Worm (Caenorhabditis elegans) whole organism, late embryonic: Measurements from ENCODE around the gene B0496.2.

Experiments
- ahr-1 ChIP-seq: sonication (generic microtip); optimal IDR thresholded peaks from 2 replicates; lab custom pipeline; 2016; ENCODE audit warnings: missing genetic modification characterization, missing compliant biosample characterization
- ama-1 ChIP-seq: fragments of 150-350 bp; optimal IDR thresholded peaks from 2 replicates; lab custom pipeline; 2014
- ceh-22 ChIP-seq: sonication (generic microtip); optimal IDR thresholded peaks from 2 replicates; lab custom pipeline; 2017; ENCODE audit warnings: missing biosample characterization, missing genetic modification characterization
- ceh-24 ChIP-seq: sonication (generic microtip); optimal IDR thresholded peaks from 2 replicates; lab custom pipeline; 2016; ENCODE audit warnings: mild to moderate bottlenecking, missing genetic modification characterization, missing compliant biosample characterization
- ceh-31 ChIP-seq: sonication (generic microtip); optimal IDR thresholded peaks from 2 replicates; lab custom pipeline; 2016; ENCODE audit warnings: missing genetic modification characterization, missing compliant biosample characterization
- ceh-34 ChIP-seq: sonication (generic microtip); optimal IDR thresholded peaks from 2 replicates; lab custom pipeline; 2016; ENCODE audit warnings: mild to moderate bottlenecking, missing genetic modification characterization, missing compliant biosample characterization
- ceh-6 ChIP-seq: fragments of 200-800 bp; sonication (Bioruptor generic); optimal IDR thresholded peaks from 2 replicates; lab custom pipeline; 2018; ENCODE audit warnings: mild to moderate bottlenecking, missing genetic modification characterization, missing compliant biosample characterization
- ceh-9 ChIP-seq: sonication (generic microtip); optimal IDR thresholded peaks from 2 replicates; lab custom pipeline; 2016; ENCODE audit warnings: mild to moderate bottlenecking, missing genetic modification characterization, inconsistent platforms, missing compliant biosample characterization
- che-1 ChIP-seq: sonication (generic microtip); optimal IDR thresholded peaks from 2 replicates; lab custom pipeline; 2016; ENCODE audit warnings: mild to moderate bottlenecking, missing genetic modification characterization, missing compliant biosample characterization
- elt-2 ChIP-seq: sonication (generic microtip); optimal IDR thresholded peaks from 2 replicates; lab custom pipeline; 2016; ENCODE audit warnings: missing genetic modification reagents, missing genetic modification characterization, missing compliant biosample characterization
- ets-4 ChIP-seq: sonication (generic microtip); optimal IDR thresholded peaks from 2 replicates; lab custom pipeline; 2016; ENCODE audit warnings: missing genetic modification characterization, missing compliant biosample characterization
- eyg-1 ChIP-seq: sonication (generic microtip); optimal IDR thresholded peaks from 2 replicates; lab custom pipeline; 2016; ENCODE audit warnings: missing genotype, missing genetic modification characterization, missing compliant biosample characterization
- fkh-10 ChIP-seq: fragments of 150-350 bp; optimal IDR thresholded peaks from 2 replicates; lab custom pipeline; 2014; ENCODE audit warnings: missing biosample characterization, missing genetic modification reagents, missing genetic modification characterization
- fkh-6 ChIP-seq: sonication (generic microtip); optimal IDR thresholded peaks from 2 replicates; lab custom pipeline; 2016; ENCODE audit warnings: missing genetic modification characterization, missing compliant biosample characterization
- hlh-15 ChIP-seq: sonication (generic microtip); optimal IDR thresholded peaks from 2 replicates; lab custom pipeline; 2016; ENCODE audit warnings: missing genetic modification characterization, missing compliant biosample characterization
- hlh-30 ChIP-seq: sonication (generic microtip); optimal IDR thresholded peaks from 2 replicates; lab custom pipeline; 2017; ENCODE audit warnings: antibody characterized with exemption, missing genetic modification characterization, missing compliant biosample characterization; ENCODE audit not compliant: insufficient read depth
- hlh-6 ChIP-seq: sonication (generic microtip); optimal IDR thresholded peaks from 2 replicates; lab custom pipeline; 2016; ENCODE audit warnings: missing genotype, missing genetic modification characterization, missing compliant biosample characterization
- lin-11 ChIP-seq: fragments of 200-800 bp; sonication (Bioruptor generic); optimal IDR thresholded peaks from 2 replicates; lab custom pipeline; 2018; ENCODE audit warnings: mild to moderate bottlenecking, missing genetic modification characterization, missing compliant biosample characterization
- nfya-1 ChIP-seq: sonication (generic microtip); optimal IDR thresholded peaks from 2 replicates; lab custom pipeline; 2017; ENCODE audit warnings: missing genetic modification characterization, mild to moderate bottlenecking, missing compliant biosample characterization, antibody characterized with exemption, moderate library complexity
- nhr-11 ChIP-seq: fragments of 150-350 bp; optimal IDR thresholded peaks from 2 replicates; lab custom pipeline; 2014; ENCODE audit warnings: missing biosample characterization, missing genetic modification characterization
- nhr-232 ChIP-seq: sonication (generic microtip); optimal IDR thresholded peaks from 2 replicates; lab custom pipeline; 2016; ENCODE audit warnings: missing genetic modification characterization, missing compliant biosample characterization
- odd-2 ChIP-seq: sonication (generic microtip); optimal IDR thresholded peaks from 2 replicates; lab custom pipeline; 2017; ENCODE audit warnings: antibody characterized with exemption, mild to moderate bottlenecking, missing genetic modification characterization, missing compliant biosample characterization
- pat-9 ChIP-seq: fragments of 200-800 bp; sonication (Bioruptor generic); optimal IDR thresholded peaks from 2 replicates; lab custom pipeline; 2018; ENCODE audit warnings: mild to moderate bottlenecking, missing genetic modification characterization, moderate library complexity, missing compliant biosample characterization
- pha-2 ChIP-seq: sonication (generic microtip); optimal IDR thresholded peaks from 2 replicates; lab custom pipeline; 2017; ENCODE audit warnings: mild to moderate bottlenecking, missing genetic modification characterization, missing compliant biosample characterization
- pros-1 ChIP-seq: fragments of 150-350 bp; optimal IDR thresholded peaks from 2 replicates; lab custom pipeline; 2014; ENCODE audit warnings: missing biosample characterization, missing genetic modification reagents, missing genetic modification characterization
- ref-2 ChIP-seq: sonication (generic microtip); optimal IDR thresholded peaks from 2 replicates; lab custom pipeline; 2016; ENCODE audit warnings: missing genetic modification characterization, missing compliant biosample characterization
- sdc-2 ChIP-seq: sonication (generic microtip); optimal IDR thresholded peaks from 2 replicates; lab custom pipeline; 2016; ENCODE audit warnings: missing genotype, missing genetic modification characterization, missing compliant biosample characterization
- sox-2 ChIP-seq: fragments of 200-800 bp; sonication (Bioruptor generic); IDR thresholded peaks from 2 replicates; pipeline ENCODE4 v1.3.6; 2022; ENCODE audit warnings: missing genetic modification reagents, missing genetic modification characterization, missing compliant biosample characterization
- syd-9 ChIP-seq: sonication (generic microtip); optimal IDR thresholded peaks from 2 replicates; lab custom pipeline; 2016; ENCODE audit warnings: mild to moderate bottlenecking, missing genetic modification characterization, moderate library complexity, missing compliant biosample characterization
- tbx-2 ChIP-seq: sonication (generic microtip); optimal IDR thresholded peaks from 2 replicates; lab custom pipeline; 2016; ENCODE audit warnings: missing genetic modification characterization, missing compliant biosample characterization
- tbx-7 ChIP-seq: sonication (generic microtip); optimal IDR thresholded peaks from 2 replicates; lab custom pipeline; 2016; ENCODE audit warnings: missing genotype, missing genetic modification characterization, missing compliant biosample characterization
- unc-3 ChIP-seq, 2 experiments: fragments of 200-800 bp in 1 of 2; sonication (Bioruptor generic) in 1 of 2; sonication (generic microtip) in 1 of 2; conservative IDR thresholded peaks in 1 of 2; optimal IDR thresholded peaks in 1 of 2; 2 replicates each; pipeline versions ENCODE4 v1.3.6 to Lab custom; 2016 to 2022; ENCODE audit warnings: missing compliant biosample characterization in 2 of 2, missing genetic modification characterization in 2 of 2, missing genetic modification reagents in 1 of 2
- unc-42 ChIP-seq: sonication (generic microtip); optimal IDR thresholded peaks from 2 replicates; lab custom pipeline; 2016; ENCODE audit warnings: missing genotype, missing genetic modification characterization, missing compliant biosample characterization
- unc-55 ChIP-seq: sonication (generic microtip); optimal IDR thresholded peaks from 2 replicates; lab custom pipeline; 2017; ENCODE audit warnings: missing biosample characterization, missing genetic modification reagents, missing genetic modification characterization
- ztf-16 ChIP-seq: sonication (generic microtip); optimal IDR thresholded peaks from 2 replicates; lab custom pipeline; 2017; ENCODE audit warnings: missing genetic modification characterization, missing compliant biosample characterization

The B0496.2 gene

DNA sequence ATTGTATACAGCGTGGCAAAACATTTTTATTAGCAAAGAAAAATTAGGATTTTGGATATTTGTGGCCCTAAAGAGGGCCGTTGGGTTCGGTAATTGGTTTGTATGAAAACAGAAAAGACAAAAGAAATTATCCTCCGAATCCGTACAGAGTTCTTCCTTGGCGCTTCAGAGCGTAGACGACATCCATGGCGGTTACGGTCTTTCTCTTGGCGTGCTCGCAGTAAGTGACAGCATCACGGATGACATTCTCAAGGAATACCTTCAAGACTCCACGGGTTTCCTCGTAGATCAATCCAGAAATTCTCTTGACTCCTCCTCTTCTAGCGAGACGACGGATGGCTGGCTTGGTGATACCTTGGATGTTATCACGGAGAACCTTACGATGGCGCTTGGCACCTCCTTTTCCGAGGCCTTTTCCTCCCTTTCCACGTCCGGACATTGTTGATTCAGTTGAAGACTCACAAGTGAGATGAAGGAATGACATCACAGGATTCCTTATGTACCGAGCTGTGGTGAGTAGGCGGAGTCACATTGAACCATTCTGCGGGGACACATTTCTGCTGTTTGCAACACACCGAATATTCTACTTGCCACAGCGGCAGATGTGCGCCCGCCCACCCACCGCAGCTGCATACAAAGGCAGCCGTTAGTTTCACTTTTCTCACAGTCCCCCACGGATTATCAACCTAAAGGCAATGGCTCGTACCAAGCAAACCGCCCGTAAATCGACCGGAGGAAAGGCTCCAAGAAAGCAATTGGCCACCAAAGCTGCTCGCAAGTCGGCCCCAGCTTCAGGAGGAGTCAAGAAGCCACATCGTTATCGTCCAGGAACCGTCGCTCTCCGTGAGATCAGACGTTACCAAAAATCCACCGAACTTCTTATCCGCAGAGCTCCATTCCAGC is 40.1 kb downstream of the B0496.2 start, which contains the start of the genes his-60 and his-59:
TSS of gene his-60 (minus strand) at position 439 of the 903 bp plus-strand sequence.
TSS of gene his-59 (plus strand) at position 696 of the 903 bp plus-strand sequence.
- TF ChIP-seq pros-1 (tag; lab: Kevin White, UChicago) = peak; percentile 31
- TF ChIP-seq nfya-1 (tag; lab: Kevin White, UChicago) = peak; percentile 33
- peak; percentile 83 for TF ChIP-seq ref-2 (tag; lab: Kevin White, UChicago)
- peak; percentile 16 for TF ChIP-seq ztf-16 (tag; lab: Kevin White, UChicago)
- TF ChIP-seq tbx-7 (tag; lab: Kevin White, UChicago) = peak; percentile 19
- TF ChIP-seq ceh-31 (tag; lab: Kevin White, UChicago) = peak; percentile 77
- TF ChIP-seq elt-2 (tag; lab: Kevin White, UChicago) = peak; percentile 16
- TF ChIP-seq nhr-232 (tag; lab: Kevin White, UChicago) = no peak
- peak; percentile 77 for TF ChIP-seq ceh-34 (tag; lab: Kevin White, UChicago)
- TF ChIP-seq lin-11 (tag; lab: Kevin White, UChicago) = no peak
- no peak for TF ChIP-seq nhr-11
- TF ChIP-seq ceh-22 = peak; percentile 24
- peak; percentile 25 for TF ChIP-seq hlh-30 (tag; lab: Kevin White, UChicago)
- no peak for TF ChIP-seq ceh-24
- TF ChIP-seq tbx-2 (tag; lab: Kevin White, UChicago) = peak; percentile 76
- peak; percentile 57 for TF ChIP-seq sdc-2 (tag; lab: Kevin White, UChicago)
- TF ChIP-seq ceh-6 = peak; percentile 0
- TF ChIP-seq ama-1 (lab: Kevin White, UChicago) = peak; percentile 90

DNA sequence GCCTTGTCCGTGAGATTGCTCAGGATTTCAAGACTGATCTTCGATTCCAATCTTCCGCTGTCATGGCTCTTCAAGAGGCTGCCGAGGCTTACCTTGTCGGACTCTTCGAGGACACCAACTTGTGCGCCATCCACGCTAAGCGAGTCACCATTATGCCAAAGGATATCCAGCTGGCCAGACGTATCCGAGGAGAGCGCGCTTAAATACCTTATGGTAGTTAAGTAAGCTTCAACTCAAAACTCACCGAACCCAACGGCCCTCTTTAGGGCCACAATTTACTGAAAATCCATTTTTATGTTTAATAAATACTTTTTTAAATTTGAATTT is 40.8 kb downstream of the B0496.2 start:
- no peak for TF ChIP-seq che-1
- no peak for TF ChIP-seq pros-1 (tag; lab: Kevin White, UChicago)
- TF ChIP-seq ets-4 (tag; lab: Kevin White, UChicago) = no peak
- TF ChIP-seq unc-42 (tag; lab: Kevin White, UChicago) = no peak
- TF ChIP-seq ceh-9 (tag; lab: Kevin White, UChicago) = no peak
- no peak for TF ChIP-seq fkh-6 (tag; lab: Kevin White, UChicago)
- TF ChIP-seq fkh-10 (GFP tag; lab: Kevin White, UChicago) = no peak
- TF ChIP-seq pat-9 = no peak
- no peak for TF ChIP-seq nfya-1 (tag; lab: Kevin White, UChicago)
- TF ChIP-seq odd-2 = no peak
- no peak for TF ChIP-seq syd-9

DNA sequence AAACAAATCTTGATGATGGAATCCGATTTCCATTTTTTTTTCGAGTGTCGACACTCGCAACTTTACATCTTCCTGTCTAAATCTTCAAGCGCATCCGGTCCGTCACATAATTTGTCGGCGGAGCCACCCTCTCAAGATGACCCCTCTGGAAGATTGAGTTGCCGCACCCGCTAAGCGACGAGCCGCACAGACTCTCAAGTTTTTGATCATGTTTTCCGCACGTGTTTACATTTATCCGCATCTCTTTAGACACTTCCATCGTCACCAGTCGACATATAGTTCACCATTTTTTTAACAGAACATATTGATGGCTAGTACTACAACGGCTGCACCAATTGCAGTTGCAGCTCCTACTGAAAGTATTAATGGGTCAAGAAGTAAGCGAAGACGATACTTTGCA is 43.8 kb downstream of the B0496.2 start, which contains the start of gene F55G1.1:
TSS of gene F55G1.1 (plus strand) at position 301 of the 400 bp plus-strand sequence.
- no peak for TF ChIP-seq eyg-1 (tag; lab: Kevin White, UChicago)
- TF ChIP-seq, all 69 proteins: peak for 0

DNA sequence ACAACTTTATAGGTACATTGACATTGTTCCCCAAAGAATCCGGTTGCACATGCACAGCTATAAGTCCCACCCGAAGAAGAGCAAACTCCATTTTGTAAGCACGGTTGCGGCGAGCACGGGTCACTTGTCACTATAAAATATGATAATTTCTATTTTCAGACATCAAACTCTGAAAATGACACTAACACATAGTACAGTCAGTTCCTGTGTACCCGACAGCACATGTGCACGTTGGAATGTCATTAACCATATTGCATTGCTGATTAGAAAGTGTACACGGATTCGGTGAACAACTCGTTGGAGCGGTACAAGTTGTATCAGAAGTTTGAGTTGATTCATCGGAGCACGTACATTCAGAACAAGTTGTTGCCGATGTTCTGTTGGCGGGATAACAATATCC is 49.5 kb downstream of the B0496.2 start:
- no peak for TF ChIP-seq hlh-15 (tag; lab: Kevin White, UChicago)
- no peak for TF ChIP-seq sox-2 (GFP tag; lab: Robert Waterston, UW)
- no peak for TF ChIP-seq ref-2 (tag; lab: Kevin White, UChicago)
- no peak for TF ChIP-seq ceh-9 (tag; lab: Kevin White, UChicago)
- no peak for TF ChIP-seq hlh-6 (tag; lab: Kevin White, UChicago)
- TF ChIP-seq pha-2 (tag; lab: Kevin White, UChicago) = no peak
- TF ChIP-seq ceh-6 = no peak
- no peak for TF ChIP-seq unc-55 (GFP tag; lab: Kevin White, UChicago)
- TF ChIP-seq nfya-1 (tag; lab: Kevin White, UChicago) = no peak
- TF ChIP-seq odd-2 = no peak
- TF ChIP-seq ztf-16 (tag; lab: Kevin White, UChicago) = no peak
- TF ChIP-seq ama-1 (lab: Kevin White, UChicago) = no peak
- no peak for TF ChIP-seq ahr-1
- TF ChIP-seq unc-3 (GFP tag; conservative IDR thresholded peaks at IDR 0.05; lab: Robert Waterston, UW) = no peak
- no peak for TF ChIP-seq unc-3 (tag; optimal IDR thresholded peaks at IDR 0.05; lab: Kevin White, UChicago)
- no peak for TF ChIP-seq ceh-31 (tag; lab: Kevin White, UChicago)
